Fruit fly (Drosophila melanogaster): ENCODE data around the gene Mp.

Gene Mp

dm6 chr3L:7008351-7008750 is 9.7 kb downstream of the Mp start (continued):
- TF ChIP-seq corto (GFP tag; optimal IDR thresholded peaks at IDR 0.05) (no peak), CG17385 (GFP tag; optimal IDR thresholded peaks at IDR 0.05) (peak; percentile 86), Ets65A (GFP tag) (peak; percentile 67), Poxn (GFP tag; IDR thresholded peaks at IDR 0.05) (no peak), prd (optimal IDR thresholded peaks at IDR 0.05) (no peak), prd (GFP tag; IDR thresholded peaks at IDR 0.05) (peak; percentile 76; the same call in 2 of the 3 replicates), Doc3 (GFP tag; IDR thresholded peaks at IDR 0.05; ENCODE audit: partially characterized antibody) (no peak), usp (GFP tag; optimal IDR thresholded peaks at IDR 0.05) (no peak), HLHmδ (GFP tag; optimal IDR thresholded peaks at IDR 0.05) (no peak), CG17328 (GFP tag; IDR thresholded peaks at IDR 0.05) (peak; percentile 65), fd64A (GFP tag; optimal IDR thresholded peaks at IDR 0.05) (no peak), CG17186 (GFP tag; optimal IDR thresholded peaks at IDR 0.05) (no peak), CG13123 (GFP tag; optimal IDR thresholded peaks at IDR 0.05) (peak; percentile 53), vnd (GFP tag; IDR thresholded peaks at IDR 0.05; ENCODE audit: partially characterized antibody) (no peak), Ets97D (GFP tag; optimal IDR thresholded peaks at IDR 0.05) (no peak), jing (GFP tag; optimal IDR thresholded peaks at IDR 0.05) (peak; percentile 36), CG31365 (tag; optimal IDR thresholded peaks at IDR 0.05) (no peak), Nf-YC (tag; optimal IDR thresholded peaks at IDR 0.05) (peak; percentile 74), bab2 (GFP tag; optimal IDR thresholded peaks at IDR 0.05) (peak; percentile 36), ara (GFP tag; IDR thresholded peaks at IDR 0.05) (peak; percentile 46; the same call in 1 of the 2 replicates), HLH54F (GFP tag; optimal IDR thresholded peaks at IDR 0.05) (no peak), CG33557 (GFP tag; optimal IDR thresholded peaks at IDR 0.05) (peak; percentile 51), CG6813 (GFP tag; optimal IDR thresholded peaks at IDR 0.05) (peak; percentile 78), row (GFP tag; IDR thresholded peaks at IDR 0.05) (peak; percentile 84), CG5180 (GFP tag; optimal IDR thresholded peaks at IDR 0.05) (peak; percentile 83), CG5245 (GFP tag; optimal IDR thresholded peaks at IDR 0.05) (peak; percentile 59), org-1 (GFP tag; optimal IDR thresholded peaks at IDR 0.05) (peak; percentile 65), CG7372 (GFP tag; IDR thresholded peaks at IDR 0.05) (peak; percentile 60; the same call in 1 of the 2 replicates), CG16813 (GFP tag; IDR thresholded peaks at IDR 0.05; ENCODE audit: partially characterized antibody) (no peak), en (GFP tag; optimal IDR thresholded peaks at IDR 0.05) (no peak), CG17361 (GFP tag; IDR thresholded peaks at IDR 0.05) (peak; percentile 97), Side (GFP tag; optimal IDR thresholded peaks at IDR 0.05) (peak; percentile 51), Xrp1 (GFP tag; IDR thresholded peaks at IDR 0.05) (peak; percentile 82), Hmr (GFP tag; optimal IDR thresholded peaks at IDR 0.05) (peak; percentile 66), sug (tag; optimal IDR thresholded peaks at IDR 0.05) (peak; percentile 75), phol (tag; optimal IDR thresholded peaks at IDR 0.05) (peak; percentile 96), CG17612 (GFP tag; IDR thresholded peaks at IDR 0.05) (no peak), CG4820 (GFP tag; optimal IDR thresholded peaks at IDR 0.05) (peak; percentile 83), hbn (GFP tag; IDR thresholded peaks at IDR 0.05; ENCODE audit: partially characterized antibody) (no peak), CG11247 (GFP tag; IDR thresholded peaks at IDR 0.05) (no peak), CG8388 (GFP tag; optimal IDR thresholded peaks at IDR 0.05) (peak; percentile 81), br (optimal IDR thresholded peaks at IDR 0.05) (no peak), CG14667 (GFP tag; IDR thresholded peaks at IDR 0.05) (peak; percentile 43), CG34422 (GFP tag; IDR thresholded peaks at IDR 0.05) (peak; percentile 70; the same call in 2 of the 3 replicates), CG8924 (tag; optimal IDR thresholded peaks at IDR 0.05) (peak; percentile 89), ash1 (GFP tag; optimal IDR thresholded peaks at IDR 0.05) (no peak), ap (GFP tag; IDR thresholded peaks at IDR 0.05) (peak; percentile 66), wor (GFP tag; IDR thresholded peaks at IDR 0.05) (peak; percentile 82; the same call in 1 of the 2 replicates), Tbp (GFP tag; optimal IDR thresholded peaks at IDR 0.05) (no peak), oc (tag; optimal IDR thresholded peaks at IDR 0.05) (peak; percentile 87), Doc2 (GFP tag; IDR thresholded peaks at IDR 0.05) (no peak), grau (tag; optimal IDR thresholded peaks at IDR 0.05) (peak; percentile 88)
